Fruit fly (Drosophila melanogaster) whole organism, adult: ENCODE results near the gene ast.
A peak's percentile ranks its signal among the peaks of the same experiment; 100 is the strongest.

Experiments used
- CG11617 ChIP-seq: fragments of 200-800 bp; sonication (Bioruptor generic); optimal IDR thresholded peaks from 2 replicates; lab custom pipeline; 2017; ENCODE audit warnings: mild to moderate bottlenecking, missing biosample characterization, missing genetic modification reagents, missing genetic modification characterization
- CG12768 ChIP-seq: fragments of 200-800 bp; sonication (Bioruptor generic); optimal IDR thresholded peaks from 2 replicates; lab custom pipeline; 2017; ENCODE audit warnings: missing biosample characterization, missing genetic modification characterization, mild to moderate bottlenecking, moderate library complexity, missing genetic modification reagents
- CG14711 ChIP-seq: fragments of 200-800 bp; sonication (Bioruptor generic); optimal IDR thresholded peaks from 2 replicates; lab custom pipeline; 2018; ENCODE audit warnings: missing biosample characterization, mild to moderate bottlenecking, missing genetic modification characterization, moderate library complexity
- CG1620 ChIP-seq: fragments of 200-800 bp; sonication (Bioruptor generic); optimal IDR thresholded peaks from 2 replicates; lab custom pipeline; 2016; ENCODE audit warnings: missing biosample characterization, missing genetic modification characterization
- CG33017 ChIP-seq: fragments of 200-800 bp; sonication (Bioruptor generic); optimal IDR thresholded peaks from 2 replicates; lab custom pipeline; 2018; ENCODE audit warnings: missing biosample characterization, mild to moderate bottlenecking, missing genetic modification characterization, moderate library complexity
- CG5204 ChIP-seq: fragments of 200-800 bp; sonication (Bioruptor generic); optimal IDR thresholded peaks from 2 replicates; lab custom pipeline; 2016; ENCODE audit warnings: missing biosample characterization, missing genetic modification characterization
- CG7045 ChIP-seq: fragments of 200-800 bp; sonication (Bioruptor generic); optimal IDR thresholded peaks from 2 replicates; lab custom pipeline; 2017; ENCODE audit warnings: missing biosample characterization, mild to moderate bottlenecking, missing genetic modification characterization
- CG7101 ChIP-seq: fragments of 200-800 bp; sonication (Bioruptor generic); optimal IDR thresholded peaks from 2 replicates; lab custom pipeline; 2018; ENCODE audit warnings: missing biosample characterization, mild to moderate bottlenecking, missing genetic modification characterization, moderate library complexity
- Clk ChIP-seq: fragments of 200-800 bp; sonication (Bioruptor generic); optimal IDR thresholded peaks from 2 replicates; lab custom pipeline; 2017; ENCODE audit warnings: missing biosample characterization, missing genetic modification characterization
- Crg-1 ChIP-seq: fragments of 200-800 bp; sonication (Bioruptor generic); optimal IDR thresholded peaks from 2 replicates; lab custom pipeline; 2016; ENCODE audit warnings: missing biosample characterization, missing genetic modification characterization
- Hr96 ChIP-seq: fragments of 200-800 bp; sonication (Bioruptor generic); optimal IDR thresholded peaks from 2 replicates; lab custom pipeline; 2016; ENCODE audit warnings: missing biosample characterization, missing genetic modification characterization
- Mnt ChIP-seq: fragments of 200-800 bp; sonication (Bioruptor generic); optimal IDR thresholded peaks from 2 replicates; lab custom pipeline; 2016; ENCODE audit warnings: missing biosample characterization, mild to moderate bottlenecking, missing genetic modification characterization
- bab1 ChIP-seq: fragments of 200-800 bp; sonication (Bioruptor generic); optimal IDR thresholded peaks from 3 replicates; lab custom pipeline; 2019; ENCODE audit warnings: missing biosample characterization, mild to moderate bottlenecking, missing genetic modification characterization, moderate library complexity
- cic ChIP-seq: fragments of 200-800 bp; sonication (Bioruptor generic); optimal IDR thresholded peaks from 2 replicates; lab custom pipeline; 2017; ENCODE audit warnings: missing biosample characterization, mild to moderate bottlenecking, missing genetic modification characterization, moderate library complexity
- cnc ChIP-seq, 2 experiments: fragments of >200 bp; optimal IDR thresholded peaks; 2 replicates each; lab custom pipeline; 2017
- kay ChIP-seq: fragments of 200-800 bp; sonication (Bioruptor generic); peaks from one replicate; lab custom pipeline; 2016; ENCODE audit warnings: missing biosample characterization, missing genetic modification characterization, borderline replicate concordance
- ovo ChIP-seq: fragments of 200-800 bp; sonication (Bioruptor generic); optimal IDR thresholded peaks from 2 replicates; lab custom pipeline; 2016; ENCODE audit warnings: missing biosample characterization, missing genetic modification characterization
- pad ChIP-seq: fragments of 200-800 bp; sonication (Bioruptor generic); optimal IDR thresholded peaks from 3 replicates; lab custom pipeline; 2017; ENCODE audit warnings: missing biosample characterization, missing genetic modification characterization, mild to moderate bottlenecking, moderate library complexity, missing genetic modification reagents
- tj ChIP-seq: fragments of 200-800 bp; sonication (Bioruptor generic); optimal IDR thresholded peaks from 3 replicates; lab custom pipeline; 2017; ENCODE audit warnings: missing biosample characterization, mild to moderate bottlenecking, missing genetic modification characterization, moderate library complexity
- toe ChIP-seq: fragments of 200-800 bp; sonication (Bioruptor generic); optimal IDR thresholded peaks from 2 replicates; lab custom pipeline; 2016; ENCODE audit warnings: missing biosample characterization, missing genetic modification characterization

Gene ast

dm6 chr2L:1124265-1124664, 46.5 kb downstream of the ast start:
- TF ChIP-seq CG1620, result no peak
- no peak for TF ChIP-seq Hr96 (GFP tag; lab: Kevin White, UChicago)
- peak; percentile 36 for TF ChIP-seq tj (GFP tag; lab: Kevin White, UChicago)
- peak; percentile 34 for TF ChIP-seq Clk (GFP tag; lab: Kevin White, UChicago)
- TF ChIP-seq CG33017, result peak; percentile 41
- no peak for TF ChIP-seq Mnt
- TF ChIP-seq CG12768 (GFP tag; lab: Kevin White, UChicago), result peak; percentile 92
- peak; percentile 17 for TF ChIP-seq CG7045 (GFP tag; lab: Kevin White, UChicago)
- TF ChIP-seq kay, result no peak

dm6 chr2L:1125437-1125836, 47.7 kb downstream of the ast start:
- TF ChIP-seq kay (peak; percentile 59), Hr96 (GFP tag; lab: Kevin White, UChicago) (no peak), cic (GFP tag; lab: Kevin White, UChicago) (peak; percentile 100), CG33017 (peak; percentile 44), cnc (optimal IDR thresholded peaks at IDR 0.05; lab: Kevin White, UChicago) (no peak), Crg-1 (GFP tag; lab: Kevin White, UChicago) (no peak)

- TF ChIP-seq kay (peak; percentile 91), toe (no peak), Mnt (peak; percentile 9), CG5204 (GFP tag; lab: Kevin White, UChicago) (no peak)
These were observed 48.8 kb downstream of the ast start for dm6 chr2L:1126527-1126926.

dm6 chr2L:1127434-1128089, 49.8 kb downstream of the ast start:
- TF ChIP-seq CG33017, result no peak
- no peak for TF ChIP-seq Clk (GFP tag; lab: Kevin White, UChicago)
- TF ChIP-seq CG7045 (GFP tag; lab: Kevin White, UChicago), result no peak
- no peak for TF ChIP-seq pad
- no peak for TF ChIP-seq bab1 (GFP tag; lab: Kevin White, UChicago)
- no peak for TF ChIP-seq Mnt
- peak; percentile 83 for TF ChIP-seq cic (GFP tag; lab: Kevin White, UChicago)
- no peak for TF ChIP-seq tj (GFP tag; lab: Kevin White, UChicago)
- no peak for TF ChIP-seq toe
- no peak for TF ChIP-seq cnc (optimal IDR thresholded peaks at IDR 0.05; lab: Kevin White, UChicago)
- no peak for TF ChIP-seq CG11617 (GFP tag; lab: Kevin White, UChicago)
- peak; percentile 7 for TF ChIP-seq CG12768 (GFP tag; lab: Kevin White, UChicago)
- no peak for TF ChIP-seq Hr96 (GFP tag; lab: Kevin White, UChicago)
- no peak for TF ChIP-seq kay
- TF ChIP-seq CG7101 (tag; lab: Kevin White, UChicago), result no peak
- TF ChIP-seq CG1620, result no peak

- TF ChIP-seq cic (GFP tag; lab: Kevin White, UChicago), result no peak
- peak in 1 of 2 experiments; percentile 74 for TF ChIP-seq cnc (optimal IDR thresholded peaks at IDR 0.05; lab: Kevin White, UChicago)
- no peak for TF ChIP-seq Hr96 (GFP tag; lab: Kevin White, UChicago)
- TF ChIP-seq tj (GFP tag; lab: Kevin White, UChicago), result peak; percentile 28
These were observed 50.7 kb downstream of the ast start for dm6 chr2L:1128344-1128931.

dm6 chr2L:1128932-1129887, 51.5 kb downstream of the ast start, which contains the start of the genes Pino and TBC1D23:
TSS of gene Pino (minus strand) at chr2L:1128953.
TSS of gene TBC1D23 (plus strand) at chr2L:1129316.
- TF ChIP-seq Hr96 (GFP tag; lab: Kevin White, UChicago) (peak; percentile 55), toe (peak; percentile 83), CG12768 (GFP tag; lab: Kevin White, UChicago) (peak; percentile 67), cnc (optimal IDR thresholded peaks at IDR 0.05; lab: Kevin White, UChicago) (no peak), ovo (peak; percentile 36), Clk (GFP tag; lab: Kevin White, UChicago) (peak; percentile 45), CG33017 (peak; percentile 78), pad (peak; percentile 41), kay (no peak), CG14711 (tag; lab: Kevin White, UChicago) (peak; percentile 73), CG7045 (GFP tag; lab: Kevin White, UChicago) (peak; percentile 73), CG1620 (peak; percentile 58), cic (GFP tag; lab: Kevin White, UChicago) (no peak), Crg-1 (GFP tag; lab: Kevin White, UChicago) (peak; percentile 54), bab1 (GFP tag; lab: Kevin White, UChicago) (peak; percentile 48), CG5204 (GFP tag; lab: Kevin White, UChicago) (peak; percentile 75), CG7101 (tag; lab: Kevin White, UChicago) (peak; percentile 80), Mnt (peak; percentile 15), CG11617 (GFP tag; lab: Kevin White, UChicago) (peak; percentile 75), tj (GFP tag; lab: Kevin White, UChicago) (peak; percentile 40)
